Worm (Caenorhabditis elegans) whole organism, mixed stage, embryonic: Measurements from ENCODE around the gene F14F7.5.
A peak's percentile ranks its signal among the peaks of the same experiment; 100 is the strongest.

ENCODE experiments used
- M03D4.4 ChIP-seq: sonication (generic microtip); optimal IDR thresholded peaks from 2 replicates; lab custom pipeline; 2017; ENCODE audit warnings: mild to moderate bottlenecking, missing genetic modification characterization, missing compliant biosample characterization
- bed-3 ChIP-seq: fragments of 200-800 bp; sonication (Bioruptor generic); optimal IDR thresholded peaks from 3 replicates; lab custom pipeline; 2018; ENCODE audit warnings: mild to moderate bottlenecking, missing genetic modification characterization, moderate library complexity, missing compliant biosample characterization
- blmp-1 ChIP-seq: fragments of 150-350 bp; optimal IDR thresholded peaks from 2 replicates; lab custom pipeline; 2014; ENCODE audit warnings: missing biosample characterization, missing genetic modification characterization
- ceh-39 ChIP-seq: fragments of 150-350 bp; optimal IDR thresholded peaks from 2 replicates; lab custom pipeline; 2014; ENCODE audit warnings: missing biosample characterization, missing genetic modification characterization
- ceh-43 ChIP-seq: fragments of 200-800 bp; sonication (Bioruptor generic); optimal IDR thresholded peaks from 2 replicates; lab custom pipeline; 2018; ENCODE audit warnings: mild to moderate bottlenecking, missing genetic modification characterization, moderate library complexity, missing compliant biosample characterization
- ceh-83 ChIP-seq: fragments of 200-800 bp; sonication (Bioruptor generic); optimal IDR thresholded peaks from 2 replicates; lab custom pipeline; 2018; ENCODE audit warnings: mild to moderate bottlenecking, missing genetic modification characterization, missing compliant biosample characterization
- ces-1 ChIP-seq: fragments of 150-350 bp; optimal IDR thresholded peaks from 2 replicates; lab custom pipeline; 2014; ENCODE audit warnings: missing biosample characterization, missing genetic modification reagents, missing genetic modification characterization
- cnd-1 ChIP-seq: fragments of 200-800 bp; sonication (Bioruptor generic); optimal IDR thresholded peaks from 2 replicates; lab custom pipeline; 2018; ENCODE audit warnings: mild to moderate bottlenecking, missing genetic modification characterization, missing compliant biosample characterization
- drap-1 ChIP-seq: fragments of 200-800 bp; sonication (Bioruptor generic); optimal IDR thresholded peaks from 3 replicates; lab custom pipeline; 2018; ENCODE audit warnings: mild to moderate bottlenecking, missing genetic modification characterization, missing compliant biosample characterization
- elt-1 ChIP-seq: sonication (generic microtip); optimal IDR thresholded peaks from 2 replicates; lab custom pipeline; 2017; ENCODE audit warnings: missing genetic modification characterization, mild to moderate bottlenecking, missing compliant biosample characterization, antibody characterized with exemption, moderate library complexity, borderline replicate concordance; ENCODE audit not compliant: insufficient read depth
- elt-3 ChIP-seq: fragments of 150-350 bp; optimal IDR thresholded peaks from 2 replicates; lab custom pipeline; 2014; ENCODE audit warnings: missing biosample characterization, missing genetic modification characterization
- flh-1 ChIP-seq: fragments of 200-800 bp; sonication (Bioruptor generic); optimal IDR thresholded peaks from 2 replicates; lab custom pipeline; 2018; ENCODE audit warnings: mild to moderate bottlenecking, missing genetic modification characterization, moderate library complexity, missing compliant biosample characterization
- ham-2 ChIP-seq: fragments of 200-800 bp; sonication (Bioruptor generic); optimal IDR thresholded peaks from 2 replicates; lab custom pipeline; 2018; ENCODE audit warnings: mild to moderate bottlenecking, missing genetic modification characterization, missing compliant biosample characterization
- hlh-1 ChIP-seq: fragments of 150-350 bp; optimal IDR thresholded peaks from 2 replicates; lab custom pipeline; 2014; ENCODE audit warnings: missing biosample characterization, missing genetic modification reagents, missing genetic modification characterization
- lin-13 ChIP-seq: fragments of 150-350 bp; optimal IDR thresholded peaks from 2 replicates; lab custom pipeline; 2014; ENCODE audit warnings: missing biosample characterization, missing genetic modification characterization
- lin-32 ChIP-seq: fragments of 200-800 bp; sonication (Bioruptor generic); optimal IDR thresholded peaks from 2 replicates; lab custom pipeline; 2018; ENCODE audit warnings: mild to moderate bottlenecking, missing genetic modification characterization, missing compliant biosample characterization
- lsy-2 ChIP-seq: fragments of 150-350 bp; optimal IDR thresholded peaks from 2 replicates; lab custom pipeline; 2014; ENCODE audit warnings: missing biosample characterization, missing genetic modification characterization
- mab-5 ChIP-seq: fragments of 150-350 bp; optimal IDR thresholded peaks from 2 replicates; lab custom pipeline; 2014; ENCODE audit warnings: missing biosample characterization, missing genetic modification characterization
- mep-1 ChIP-seq: fragments of 150-350 bp; optimal IDR thresholded peaks from 2 replicates; lab custom pipeline; 2017; ENCODE audit warnings: missing biosample characterization, missing genetic modification reagents, missing genetic modification characterization, inconsistent platforms
- mls-2 ChIP-seq: sonication (generic microtip); optimal IDR thresholded peaks from 2 replicates; lab custom pipeline; 2016; ENCODE audit warnings: mild to moderate bottlenecking, missing genetic modification characterization, moderate library complexity, missing compliant biosample characterization
- nhr-12 ChIP-seq: fragments of 150-350 bp; optimal IDR thresholded peaks from 2 replicates; lab custom pipeline; 2014; ENCODE audit warnings: missing biosample characterization, missing genetic modification characterization
- nhr-2 ChIP-seq: fragments of 150-350 bp; optimal IDR thresholded peaks from 2 replicates; lab custom pipeline; 2014; ENCODE audit warnings: missing biosample characterization, missing genetic modification characterization
- nhr-237 ChIP-seq: fragments of 150-350 bp; optimal IDR thresholded peaks from 2 replicates; lab custom pipeline; 2014; ENCODE audit warnings: missing biosample characterization, missing genetic modification characterization
- nhr-28 ChIP-seq: fragments of 150-350 bp; optimal IDR thresholded peaks from 2 replicates; lab custom pipeline; 2014; ENCODE audit warnings: missing biosample characterization, missing genetic modification characterization
- nhr-76 ChIP-seq: sonication (generic microtip); optimal IDR thresholded peaks from 2 replicates; lab custom pipeline; 2017; ENCODE audit warnings: missing biosample characterization, missing genetic modification characterization
- pha-4 ChIP-seq: fragments of 150-350 bp; optimal IDR thresholded peaks from 2 replicates; lab custom pipeline; 2018; ENCODE audit warnings: missing biosample characterization, missing genetic modification reagents, missing genetic modification characterization
- sem-2 ChIP-seq: fragments of 200-800 bp; sonication (Bioruptor generic); optimal IDR thresholded peaks from 2 replicates; lab custom pipeline; 2018; ENCODE audit warnings: mild to moderate bottlenecking, missing genetic modification characterization, missing compliant biosample characterization
- snpc-4 ChIP-seq: fragments of 150-350 bp; optimal IDR thresholded peaks from 2 replicates; lab custom pipeline; 2014; ENCODE audit warnings: missing biosample characterization, missing genetic modification characterization
- sptf-1 ChIP-seq: sonication (generic microtip); optimal IDR thresholded peaks from 2 replicates; lab custom pipeline; 2017; ENCODE audit warnings: mild to moderate bottlenecking, missing genetic modification characterization, moderate library complexity, missing compliant biosample characterization
- tbx-8 ChIP-seq: fragments of 200-800 bp; sonication (Bioruptor generic); optimal IDR thresholded peaks from 2 replicates; lab custom pipeline; 2018; ENCODE audit warnings: mild to moderate bottlenecking, missing genetic modification characterization, moderate library complexity, missing compliant biosample characterization
- unc-120 ChIP-seq: sonication (generic microtip); optimal IDR thresholded peaks from 2 replicates; lab custom pipeline; 2017; ENCODE audit warnings: missing genetic modification characterization, missing compliant biosample characterization; ENCODE audit not compliant: poor library complexity, severe bottlenecking
- unc-39 ChIP-seq: fragments of 150-350 bp; optimal IDR thresholded peaks from 2 replicates; lab custom pipeline; 2014; ENCODE audit warnings: missing biosample characterization, missing genetic modification characterization
- unc-62 ChIP-seq: fragments of 150-350 bp; optimal IDR thresholded peaks from 2 replicates; lab custom pipeline; 2014; ENCODE audit warnings: missing biosample characterization, missing genetic modification reagents, missing genetic modification characterization
- zip-8 ChIP-seq: fragments of 150-350 bp; optimal IDR thresholded peaks from 2 replicates; lab custom pipeline; 2014; ENCODE audit warnings: missing biosample characterization, missing genetic modification characterization
- ztf-11 ChIP-seq: fragments of 150-350 bp; optimal IDR thresholded peaks from 2 replicates; lab custom pipeline; 2014; ENCODE audit warnings: missing biosample characterization, missing genetic modification characterization

Gene F14F7.5

DNA sequence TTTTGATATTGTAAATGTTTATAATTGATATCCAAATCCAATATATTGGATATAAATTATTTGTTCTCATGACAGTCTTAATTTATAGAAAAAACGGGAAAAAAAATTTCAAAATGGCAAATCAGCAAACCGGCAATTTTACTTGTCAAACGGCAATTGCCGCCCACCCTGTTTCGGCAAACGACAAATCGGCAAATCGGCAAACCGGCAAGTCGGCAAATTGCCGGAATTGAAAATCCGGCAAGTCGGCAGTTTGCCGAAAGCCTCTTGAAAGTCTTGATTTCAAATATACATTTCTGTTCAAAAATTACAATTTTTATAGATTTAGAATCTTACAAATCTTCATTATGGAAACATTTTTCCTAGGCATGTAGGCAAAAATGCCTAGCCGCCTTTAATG is 3.9 kb upstream of the F14F7.5 start:
- TF ChIP-seq elt-1: no peak
- TF ChIP-seq lin-32: no peak
- TF ChIP-seq sem-2: no peak
- no peak for TF ChIP-seq nhr-12
- no peak for TF ChIP-seq nhr-28 (tag; lab: Kevin White, UChicago)
- TF ChIP-seq ham-2 (GFP tag; lab: Kevin White, UChicago): no peak
- TF ChIP-seq cnd-1 (tag; lab: Kevin White, UChicago): no peak
- TF ChIP-seq unc-39: no peak
- no peak for TF ChIP-seq mep-1 (tag; lab: Kevin White, UChicago)
- TF ChIP-seq mls-2 (tag; lab: Kevin White, UChicago): no peak
- TF ChIP-seq unc-120 (tag; lab: Kevin White, UChicago): no peak
- no peak for TF ChIP-seq ceh-83
- TF ChIP-seq, all 35 proteins: peak for 0

DNA sequence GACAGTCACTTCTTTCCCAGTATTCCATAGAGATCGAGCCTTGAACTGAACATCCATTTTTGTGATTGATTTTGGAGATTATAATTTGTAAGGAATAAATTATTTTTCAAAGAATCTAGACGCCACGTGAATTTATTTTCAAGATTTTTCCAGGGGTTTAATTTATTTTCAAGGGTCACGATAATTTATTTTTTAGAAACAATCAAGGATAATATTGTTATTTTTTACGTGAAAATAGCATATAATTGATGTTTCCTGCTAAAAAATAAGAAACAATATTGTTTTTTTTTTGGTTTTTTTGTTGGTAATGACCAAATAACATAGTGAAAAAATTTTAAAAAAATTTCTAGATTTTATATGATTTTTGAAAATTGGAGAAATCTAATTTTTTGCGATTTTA is 2.2 kb upstream of the F14F7.5 start, which contains the start of gene F14F7.4:
F14F7.4 (minus strand) TSS at position 101 of the 400 bp plus-strand sequence.
- no peak for TF ChIP-seq nhr-2 (tag; lab: Kevin White, UChicago)
- no peak for TF ChIP-seq nhr-237 (tag; lab: Kevin White, UChicago)
- no peak for TF ChIP-seq cnd-1 (tag; lab: Kevin White, UChicago)
- no peak for TF ChIP-seq ceh-39 (tag; lab: Kevin White, UChicago)
- no peak for TF ChIP-seq lsy-2 (tag; lab: Kevin White, UChicago)
- no peak for TF ChIP-seq lin-32
- TF ChIP-seq mep-1 (tag; lab: Kevin White, UChicago): no peak
- TF ChIP-seq tbx-8 (GFP tag; lab: Kevin White, UChicago): no peak
- TF ChIP-seq ztf-11 (tag; lab: Kevin White, UChicago): no peak
- TF ChIP-seq unc-120 (tag; lab: Kevin White, UChicago): no peak
- no peak for TF ChIP-seq sptf-1 (tag; lab: Kevin White, UChicago)
- TF ChIP-seq ceh-43 (GFP tag; lab: Kevin White, UChicago): no peak
- no peak for TF ChIP-seq lin-13
- TF ChIP-seq M03D4.4 (tag; lab: Kevin White, UChicago): no peak
- no peak for TF ChIP-seq pha-4 (tag; lab: Kevin White, UChicago)
- TF ChIP-seq, all 35 proteins: peak for 0

DNA sequence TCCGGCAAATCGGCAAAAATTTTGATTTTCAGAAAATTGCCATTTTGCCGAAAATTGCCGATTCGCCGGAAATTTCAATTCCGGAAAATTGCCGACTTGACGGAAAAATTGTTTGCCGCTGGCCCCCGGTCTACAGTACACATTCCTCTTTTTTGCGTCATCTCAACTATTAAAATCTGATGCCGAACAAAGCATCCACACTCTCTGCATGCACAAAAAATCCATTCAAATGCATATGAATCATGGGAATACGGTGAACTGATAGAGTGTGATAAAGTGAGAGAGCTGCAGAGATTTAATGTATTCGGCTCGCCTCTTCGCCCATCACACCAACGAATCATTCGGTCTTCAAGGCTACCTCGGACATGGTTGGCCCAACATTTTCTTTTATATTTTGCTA is 1.2 kb upstream of the F14F7.5 start, which contains the start of gene F14F7.7:
F14F7.7 (plus strand) TSS at position 354 of the 400 bp plus-strand sequence.
- TF ChIP-seq cnd-1 (tag; lab: Kevin White, UChicago) (no peak), bed-3 (GFP tag; lab: Kevin White, UChicago) (no peak), elt-3 (tag; lab: Kevin White, UChicago) (no peak)
- TF ChIP-seq, all 35 proteins: peak for 0

DNA sequence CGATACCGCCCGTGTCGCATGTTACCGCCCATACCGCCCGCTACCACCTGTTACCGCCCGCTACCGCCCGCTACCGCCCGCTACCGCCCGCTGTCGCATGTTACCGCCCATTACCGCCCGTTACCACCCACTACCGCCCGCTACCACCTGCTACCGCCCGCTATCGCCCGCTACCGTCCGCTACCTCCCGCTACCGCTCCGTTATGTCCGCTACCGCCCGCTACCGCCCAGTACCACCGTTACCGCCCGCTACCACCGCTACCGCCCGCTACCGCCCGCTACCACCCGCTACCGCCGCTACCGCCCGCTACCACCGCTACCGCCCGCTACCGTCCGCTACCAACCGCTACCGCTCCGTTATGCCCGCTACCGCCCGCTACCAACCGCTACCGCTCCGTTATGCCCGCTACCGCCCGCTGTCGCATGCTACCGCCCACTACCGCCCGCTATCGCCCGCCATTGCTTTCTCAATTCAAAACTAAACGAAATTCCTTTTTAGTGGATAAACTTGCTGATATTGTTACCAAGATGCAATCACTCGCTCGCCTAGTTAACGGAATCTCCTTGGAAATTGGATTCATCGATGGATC is 723 bp downstream of the F14F7.5 start:
- TF ChIP-seq sptf-1 (tag; lab: Kevin White, UChicago) (peak; percentile 61), lin-13 (no peak), M03D4.4 (tag; lab: Kevin White, UChicago) (no peak), sem-2 (peak; percentile 23), tbx-8 (GFP tag; lab: Kevin White, UChicago) (no peak), cnd-1 (tag; lab: Kevin White, UChicago) (no peak), drap-1 (peak; percentile 35), ceh-39 (tag; lab: Kevin White, UChicago) (no peak), ham-2 (GFP tag; lab: Kevin White, UChicago) (peak; percentile 26), nhr-12 (no peak), unc-39 (no peak), elt-1 (no peak), mep-1 (tag; lab: Kevin White, UChicago) (no peak), elt-3 (tag; lab: Kevin White, UChicago) (no peak), nhr-237 (tag; lab: Kevin White, UChicago) (no peak), unc-62 (GFP tag; lab: Kevin White, UChicago) (no peak), ceh-43 (GFP tag; lab: Kevin White, UChicago) (no peak), ztf-11 (tag; lab: Kevin White, UChicago) (no peak), flh-1 (GFP tag; lab: Kevin White, UChicago) (no peak), lsy-2 (tag; lab: Kevin White, UChicago) (no peak), bed-3 (GFP tag; lab: Kevin White, UChicago) (no peak), pha-4 (tag; lab: Kevin White, UChicago) (no peak), zip-8 (tag; lab: Kevin White, UChicago) (no peak), nhr-28 (tag; lab: Kevin White, UChicago) (no peak), nhr-76 (tag; lab: Kevin White, UChicago) (no peak), snpc-4 (tag; lab: Kevin White, UChicago) (no peak), blmp-1 (tag; lab: Kevin White, UChicago) (no peak), ceh-83 (no peak), nhr-2 (tag; lab: Kevin White, UChicago) (no peak), mab-5 (tag; lab: Kevin White, UChicago) (no peak), mls-2 (tag; lab: Kevin White, UChicago) (peak; percentile 72), lin-32 (peak; percentile 23), hlh-1 (tag; lab: Kevin White, UChicago) (no peak), unc-120 (tag; lab: Kevin White, UChicago) (no peak), ces-1 (no peak)
